Fruit fly (Drosophila melanogaster) whole organism, embryonic: ENCODE results near the gene CG32452.

Source experiments
- Asciz ChIP-seq: fragments of 200-800 bp; sonication (Bioruptor generic); optimal IDR thresholded peaks from 2 replicates; lab custom pipeline; 2017; ENCODE audit warnings: missing biosample characterization, mild to moderate bottlenecking, missing genetic modification characterization, missing genetic modification reagents
- B-H1 ChIP-seq: fragments of 200-800 bp; sonication (Bioruptor generic); IDR thresholded peaks from 3 replicates; pipeline ENCODE4 v1.3.6; 2022; ENCODE audit warnings: missing biosample characterization, missing genetic modification characterization
- CG10267 ChIP-seq: fragments of 200-800 bp; sonication (Bioruptor generic); optimal IDR thresholded peaks from 2 replicates; lab custom pipeline; 2018; ENCODE audit warnings: missing biosample characterization, mild to moderate bottlenecking, missing genetic modification characterization, moderate library complexity
- CG11456 ChIP-seq: fragments of 200-800 bp; sonication (Bioruptor generic); IDR thresholded peaks from 3 replicates; pipeline ENCODE4 v1.3.6; 2022; ENCODE audit warnings: missing biosample characterization, missing genetic modification characterization
- CG12104 ChIP-seq: fragments of 200-800 bp; sonication (Bioruptor generic); optimal IDR thresholded peaks from 3 replicates; lab custom pipeline; 2016; ENCODE audit warnings: missing biosample characterization, missing genetic modification characterization
- CG1233 ChIP-seq: fragments of 200-800 bp; sonication (Bioruptor generic); optimal IDR thresholded peaks from 4 replicates; lab custom pipeline; 2018; ENCODE audit warnings: missing biosample characterization, mild to moderate bottlenecking, missing genetic modification characterization
- CG16813 ChIP-seq: fragments of 200-800 bp; sonication (Bioruptor generic); IDR thresholded peaks from 3 replicates; pipeline ENCODE4 v1.3.6; 2022; ENCODE audit warnings: missing biosample characterization, missing genetic modification characterization; ENCODE audit not compliant: partially characterized antibody
- CG17186 ChIP-seq: fragments of 200-800 bp; sonication (Bioruptor generic); optimal IDR thresholded peaks from 3 replicates; lab custom pipeline; 2017; ENCODE audit warnings: missing biosample characterization, missing genetic modification reagents, missing genetic modification characterization
- CG1832 ChIP-seq: fragments of 200-800 bp; sonication (Bioruptor generic); optimal IDR thresholded peaks from 2 replicates; lab custom pipeline; 2017; ENCODE audit warnings: missing biosample characterization, mild to moderate bottlenecking, missing genetic modification characterization, inconsistent platforms
- CG2712 ChIP-seq: fragments of 200-800 bp; optimal IDR thresholded peaks from 3 replicates; lab custom pipeline; 2019; ENCODE audit warnings: missing biosample characterization, mild to moderate bottlenecking, missing genetic modification characterization, moderate library complexity
- CG3065 ChIP-seq: fragments of 200-800 bp; sonication (Bioruptor generic); optimal IDR thresholded peaks from 2 replicates; lab custom pipeline; 2016; ENCODE audit warnings: missing biosample characterization, missing genetic modification characterization
- CG32772 ChIP-seq: fragments of 200-800 bp; sonication (Bioruptor generic); IDR thresholded peaks from 2 replicates; pipeline ENCODE4 v1.3.6; 2022; ENCODE audit warnings: missing biosample characterization, missing genetic modification characterization
- CG4707 ChIP-seq: fragments of 200-800 bp; sonication (Bioruptor generic); optimal IDR thresholded peaks from 2 replicates; lab custom pipeline; 2018; ENCODE audit warnings: missing biosample characterization, mild to moderate bottlenecking, missing genetic modification characterization, moderate library complexity
- CG5953 ChIP-seq: fragments of 200-800 bp; sonication (Bioruptor generic); IDR thresholded peaks from 2 replicates; pipeline ENCODE4 v1.3.6; 2022; ENCODE audit warnings: missing biosample characterization, missing genetic modification characterization
- CG8944 ChIP-seq: fragments of 200-800 bp; sonication (Bioruptor generic); optimal IDR thresholded peaks from 3 replicates; lab custom pipeline; 2016; ENCODE audit warnings: missing biosample characterization, missing genetic modification characterization
- CHES-1-like ChIP-seq: fragments of 200-800 bp; sonication (Bioruptor generic); optimal IDR thresholded peaks from 2 replicates; lab custom pipeline; 2016; ENCODE audit warnings: missing biosample characterization, missing genetic modification characterization
- D ChIP-seq, 2 experiments: fragments of 200-800 bp in 1 of 2; fragments of >200 bp in 1 of 2; sonication (Bioruptor generic) in 1 of 2; optimal IDR thresholded peaks; 2 replicates in 1 of 2; 3 replicates in 1 of 2; lab custom pipeline; 2017; ENCODE audit warnings: mild to moderate bottlenecking in 1 of 2, missing biosample characterization in 1 of 2, missing genetic modification characterization in 1 of 2, missing genetic modification reagents in 1 of 2
- GATAe ChIP-seq: fragments of 200-800 bp; sonication (Bioruptor generic); conservative IDR thresholded peaks from 2 replicates; pipeline ENCODE4 v1.3.6; 2022; ENCODE audit warnings: missing biosample characterization, missing genetic modification characterization
- HmgZ ChIP-seq: fragments of 200-800 bp; sonication (Bioruptor generic); optimal IDR thresholded peaks from 2 replicates; lab custom pipeline; 2018; ENCODE audit warnings: missing biosample characterization, mild to moderate bottlenecking, missing genetic modification characterization
- MESR4 ChIP-seq: fragments of 200-800 bp; sonication (Bioruptor generic); optimal IDR thresholded peaks from 2 replicates; lab custom pipeline; 2018; ENCODE audit warnings: missing biosample characterization, mild to moderate bottlenecking, missing genetic modification characterization, moderate library complexity
- Neu2 ChIP-seq: fragments of 200-800 bp; sonication (Bioruptor generic); optimal IDR thresholded peaks from 3 replicates; lab custom pipeline; 2016; ENCODE audit warnings: missing biosample characterization, missing genetic modification characterization, borderline replicate concordance
- Nf-YC ChIP-seq: fragments of 200-800 bp; optimal IDR thresholded peaks from 3 replicates; lab custom pipeline; 2019; ENCODE audit warnings: missing biosample characterization, mild to moderate bottlenecking, missing genetic modification characterization, moderate library complexity
- Sry-β ChIP-seq: fragments of 200-800 bp; sonication (Bioruptor generic); optimal IDR thresholded peaks from 2 replicates; lab custom pipeline; 2018; ENCODE audit warnings: missing biosample characterization, mild to moderate bottlenecking, missing genetic modification characterization, moderate library complexity
- Ssrp ChIP-seq: fragments of 200-800 bp; sonication (Bioruptor generic); optimal IDR thresholded peaks from 2 replicates; lab custom pipeline; 2018; ENCODE audit warnings: missing biosample characterization, mild to moderate bottlenecking, missing genetic modification characterization, moderate library complexity
- bab2 ChIP-seq: fragments of 200-800 bp; sonication (Bioruptor generic); optimal IDR thresholded peaks from 2 replicates; lab custom pipeline; 2016; ENCODE audit warnings: missing biosample characterization, missing genetic modification characterization
- ci ChIP-seq: fragments of 200-800 bp; sonication (Bioruptor generic); IDR thresholded peaks from 3 replicates; pipeline ENCODE4 v1.3.6; 2022; ENCODE audit warnings: missing biosample characterization, missing genetic modification characterization
- da ChIP-seq: fragments of 200-800 bp; sonication (Bioruptor generic); optimal IDR thresholded peaks from 2 replicates; lab custom pipeline; 2016; ENCODE audit warnings: missing biosample characterization, missing genetic modification characterization
- ken ChIP-seq: fragments of 200-800 bp; sonication (Bioruptor generic); IDR thresholded peaks from 3 replicates; pipeline ENCODE4 v1.3.6; 2022; ENCODE audit warnings: missing biosample characterization, missing genetic modification characterization
- knrl ChIP-seq: fragments of 200-800 bp; sonication (Bioruptor generic); IDR thresholded peaks from 3 replicates; pipeline ENCODE4 v1.3.6; 2022; ENCODE audit warnings: missing biosample characterization, missing genetic modification characterization; ENCODE audit not compliant: partially characterized antibody
- p53 ChIP-seq: fragments of 200-800 bp; sonication (Bioruptor generic); optimal IDR thresholded peaks from 2 replicates; lab custom pipeline; 2016; ENCODE audit warnings: missing biosample characterization, missing genetic modification characterization
- pb ChIP-seq: fragments of 200-800 bp; sonication (Bioruptor generic); optimal IDR thresholded peaks from 3 replicates; lab custom pipeline; 2016; ENCODE audit warnings: missing biosample characterization, missing genetic modification characterization
- ranshi ChIP-seq: fragments of 200-800 bp; sonication (Bioruptor generic); IDR thresholded peaks from 2 replicates; pipeline ENCODE4 v1.3.6; 2022; ENCODE audit warnings: missing biosample characterization, missing genetic modification characterization
- rib ChIP-seq: fragments of 200-800 bp; sonication (Bioruptor generic); IDR thresholded peaks from 2 replicates; pipeline ENCODE4 v1.3.6; 2022; ENCODE audit warnings: missing biosample characterization, missing genetic modification characterization
- ro ChIP-seq: fragments of 200-800 bp; sonication (Bioruptor generic); IDR thresholded peaks from 2 replicates; pipeline ENCODE4 v1.3.6; 2022; ENCODE audit warnings: missing biosample characterization, missing genetic modification characterization
- sima ChIP-seq: fragments of 200-800 bp; sonication (Bioruptor generic); optimal IDR thresholded peaks from 2 replicates; lab custom pipeline; 2016; ENCODE audit warnings: missing biosample characterization, missing genetic modification characterization
- stc ChIP-seq: fragments of 200-800 bp; sonication (Bioruptor generic); IDR thresholded peaks from 2 replicates; pipeline ENCODE4 v1.3.6; 2022; ENCODE audit warnings: missing biosample characterization, missing genetic modification characterization
- unc-4 ChIP-seq: fragments of 200-800 bp; sonication (Bioruptor generic); IDR thresholded peaks from 2 replicates; pipeline ENCODE4 v1.3.6; 2022; ENCODE audit warnings: missing biosample characterization, missing genetic modification characterization; ENCODE audit not compliant: partially characterized antibody
- wor ChIP-seq: fragments of 200-800 bp; sonication (Bioruptor generic); IDR thresholded peaks from 2 replicates; pipeline ENCODE4 v1.3.6; 2022; ENCODE audit warnings: missing biosample characterization, missing genetic modification characterization

Gene CG32452

DNA sequence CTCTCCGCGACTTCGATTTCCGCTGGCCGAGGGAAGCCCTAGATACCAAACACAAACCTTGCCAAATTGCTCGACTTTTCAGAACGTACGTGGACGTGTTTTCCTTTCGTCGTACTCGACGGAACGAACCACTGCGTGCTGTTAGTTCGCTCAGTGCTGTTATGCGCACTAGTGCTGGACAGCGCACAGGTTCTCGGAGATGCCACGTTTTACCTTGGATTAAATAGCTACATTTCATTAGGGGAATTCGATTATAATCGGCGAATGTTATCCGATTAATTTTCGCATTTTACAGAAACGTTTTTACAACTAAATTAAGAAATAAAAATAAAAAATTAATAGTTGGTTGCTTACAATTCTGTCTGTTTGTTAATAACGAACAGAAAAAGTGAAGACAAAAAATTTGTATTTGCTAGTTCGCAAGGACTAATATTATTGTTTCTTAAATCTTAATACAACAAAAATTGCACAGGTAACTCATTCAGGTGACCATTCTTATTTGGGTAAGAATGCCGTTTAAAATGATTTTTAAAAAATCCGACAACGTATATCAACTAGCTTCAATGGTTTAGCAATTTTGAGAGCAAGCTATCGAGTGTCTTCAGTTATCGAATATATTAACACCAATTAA is at the start of gene CG32452, which contains the start of gene ArfGAP3 (continued):
- peak; percentile 40 for TF ChIP-seq CG3065
- 0 out of 2 replicates have a peak, but pooled peaks have one; percentile 41 for TF ChIP-seq CG32772 (GFP tag; lab: Robert Waterston, UW)
- TF ChIP-seq ro (GFP tag; lab: Robert Waterston, UW), result no peak
- peak; percentile 69 for TF ChIP-seq Nf-YC (tag; lab: Kevin White, UChicago)
- no peak for TF ChIP-seq CG4707
- TF ChIP-seq Neu2, result no peak
- peak; percentile 73 for TF ChIP-seq CG12104 (GFP tag; lab: Kevin White, UChicago)
- TF ChIP-seq Sry-β (GFP tag; lab: Kevin White, UChicago), result peak; percentile 94
- TF ChIP-seq CG1233 (GFP tag; lab: Kevin White, UChicago), result peak; percentile 58
- peak; percentile 38; the same call in 1 of the 2 replicates for TF ChIP-seq stc (GFP tag; lab: Robert Waterston, UW)
- TF ChIP-seq p53 (GFP tag; lab: Kevin White, UChicago), result peak; percentile 46
- peak; percentile 59; the same call in 1 of the 2 replicates for TF ChIP-seq ranshi (GFP tag; lab: Robert Waterston, UW)
- peak; percentile 52 for TF ChIP-seq wor (GFP tag; lab: Robert Waterston, UW)
- peak; percentile 67 for TF ChIP-seq bab2 (GFP tag; lab: Kevin White, UChicago)
- TF ChIP-seq CG11456 (GFP tag; lab: Robert Waterston, UW), result peak; percentile 75
- TF ChIP-seq ken (GFP tag; lab: Robert Waterston, UW), result peak; percentile 58; the same call in 1 of the 3 replicates
- peak; percentile 25 for TF ChIP-seq Asciz
- peak; percentile 58 for TF ChIP-seq HmgZ
- no peak for TF ChIP-seq D (optimal IDR thresholded peaks at IDR 0.05; lab: Kevin White, UChicago)
- peak; percentile 40 for TF ChIP-seq D (GFP tag; optimal IDR thresholded peaks at IDR 0.05; lab: Kevin White, UChicago)
- TF ChIP-seq CG1832, result no peak
- peak; percentile 100 for TF ChIP-seq CG17186 (GFP tag; lab: Kevin White, UChicago)
- TF ChIP-seq CG16813 (GFP tag; lab: Robert Waterston, UW), result peak; percentile 64
- TF ChIP-seq GATAe, result no peak
- TF ChIP-seq MESR4 (GFP tag; lab: Kevin White, UChicago), result peak; percentile 98
- TF ChIP-seq CG5953 (GFP tag; lab: Robert Waterston, UW), result no peak
- TF ChIP-seq CG2712, result peak; percentile 80
- TF ChIP-seq pb (GFP tag; lab: Kevin White, UChicago), result no peak
- TF ChIP-seq rib (GFP tag; lab: Robert Waterston, UW), result peak; percentile 60; the same call in 1 of the 2 replicates
- TF ChIP-seq Ssrp (tag; lab: Kevin White, UChicago), result peak; percentile 63
- TF ChIP-seq sima, result no peak
- peak; percentile 58; the same call in 1 of the 2 replicates for TF ChIP-seq unc-4 (GFP tag; lab: Robert Waterston, UW)
- TF ChIP-seq CG8944 (GFP tag; lab: Kevin White, UChicago), result peak; percentile 24
- TF ChIP-seq CG10267, result peak; percentile 91
- TF ChIP-seq ci (GFP tag; lab: Robert Waterston, UW), result peak; percentile 77
- peak; percentile 49; the same call in 2 of the 3 replicates for TF ChIP-seq knrl (GFP tag; lab: Robert Waterston, UW)
- TF ChIP-seq CHES-1-like, result peak; percentile 31
- TF ChIP-seq B-H1 (GFP tag; lab: Robert Waterston, UW), result 0 out of 3 replicates have a peak, but pooled peaks have one; percentile 40
- peak; percentile 35 for TF ChIP-seq da (GFP tag; lab: Kevin White, UChicago)
